Worm (Caenorhabditis elegans) whole organism, midembryonic: ENCODE measurements around the gene ipla-1.

Source experiments
- T22C8.4 ChIP-seq: fragments of 200-800 bp; sonication (Bioruptor generic); IDR thresholded peaks from 2 replicates; pipeline ENCODE4 v1.3.6; 2022; ENCODE audit warnings: missing genetic modification characterization, missing compliant biosample characterization
- flt-1 ChIP-seq: fragments of 200-800 bp; sonication (Bioruptor generic); IDR thresholded peaks from 2 replicates; pipeline ENCODE4 v1.3.6; 2022; ENCODE audit warnings: missing genetic modification characterization, missing compliant biosample characterization
- tab-1 ChIP-seq: fragments of 200-800 bp; sonication (Bioruptor generic); IDR thresholded peaks from 2 replicates; pipeline ENCODE4 v1.3.6; 2022; ENCODE audit warnings: missing genetic modification characterization, missing compliant biosample characterization

DNA sequence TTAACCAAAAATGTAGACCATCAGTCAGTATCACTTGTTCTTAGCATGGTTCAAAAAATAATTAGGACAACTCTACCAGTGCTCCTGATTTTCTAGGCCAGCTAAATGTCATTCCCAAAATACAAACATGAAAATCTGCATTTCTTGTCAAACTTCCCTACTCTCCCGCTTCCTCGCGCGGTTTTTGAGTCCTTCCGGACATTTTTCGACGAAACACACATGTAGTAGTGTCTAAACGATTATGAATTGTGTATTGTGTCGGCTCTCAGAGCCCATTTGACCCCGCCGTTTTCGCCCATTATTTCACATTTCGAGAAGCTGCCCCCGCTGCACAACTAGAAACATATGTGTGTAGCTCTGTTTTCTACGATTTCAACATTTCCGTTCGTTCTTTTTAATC, 25.4 kb upstream of the ipla-1 start, which contains the start of gene F35D11.1:
- TF ChIP-seq T22C8.4 (GFP tag; lab: Robert Waterston, UW) (no peak), flt-1 (no peak), tab-1 (no peak)
